Fruit fly (Drosophila melanogaster) whole organism, embryonic: Measurements from ENCODE around the gene CG10660.

Experiments used
- CG32532 ChIP-seq: fragments of 200-800 bp; sonication (Bioruptor generic); IDR thresholded peaks from 2 replicates; pipeline ENCODE4 v1.3.6; 2022; ENCODE audit warnings: missing biosample characterization, missing genetic modification characterization
- CG3847 ChIP-seq: fragments of 200-800 bp; sonication (Bioruptor generic); IDR thresholded peaks from 2 replicates; pipeline ENCODE4 v1.3.6; 2022; ENCODE audit warnings: missing biosample characterization, missing genetic modification characterization
- Nf-YA ChIP-seq: fragments of 200-800 bp; sonication (Bioruptor generic); IDR thresholded peaks from 2 replicates; pipeline ENCODE4 v1.3.6; 2022; ENCODE audit warnings: missing biosample characterization, missing genetic modification characterization

- TF ChIP-seq CG3847 (GFP tag; lab: Robert Waterston, UW) = no peak
- no peak for TF ChIP-seq Nf-YA (GFP tag; lab: Robert Waterston, UW)
- TF ChIP-seq CG32532 (GFP tag; lab: Robert Waterston, UW) = no peak
These were observed 43.8 kb upstream of the CG10660 start, which contains the start of gene Pmm2 for dm6 chr3L:12534318-12534717.
